Fruit fly (Drosophila melanogaster) whole organism, adult: ENCODE results near the gene CG14569.

Experiments
- CG11617 ChIP-seq: fragments of 200-800 bp; sonication (Bioruptor generic); optimal IDR thresholded peaks from 2 replicates; lab custom pipeline; 2017; ENCODE audit warnings: mild to moderate bottlenecking, missing biosample characterization, missing genetic modification reagents, missing genetic modification characterization
- CG12768 ChIP-seq: fragments of 200-800 bp; sonication (Bioruptor generic); optimal IDR thresholded peaks from 2 replicates; lab custom pipeline; 2017; ENCODE audit warnings: missing biosample characterization, missing genetic modification characterization, mild to moderate bottlenecking, moderate library complexity, missing genetic modification reagents
- CG14711 ChIP-seq: fragments of 200-800 bp; sonication (Bioruptor generic); optimal IDR thresholded peaks from 2 replicates; lab custom pipeline; 2018; ENCODE audit warnings: missing biosample characterization, mild to moderate bottlenecking, missing genetic modification characterization, moderate library complexity
- CG1620 ChIP-seq: fragments of 200-800 bp; sonication (Bioruptor generic); optimal IDR thresholded peaks from 2 replicates; lab custom pipeline; 2016; ENCODE audit warnings: missing biosample characterization, missing genetic modification characterization
- CG33017 ChIP-seq: fragments of 200-800 bp; sonication (Bioruptor generic); optimal IDR thresholded peaks from 2 replicates; lab custom pipeline; 2018; ENCODE audit warnings: missing biosample characterization, mild to moderate bottlenecking, missing genetic modification characterization, moderate library complexity
- Clk ChIP-seq: fragments of 200-800 bp; sonication (Bioruptor generic); optimal IDR thresholded peaks from 2 replicates; lab custom pipeline; 2017; ENCODE audit warnings: missing biosample characterization, missing genetic modification characterization
- Crg-1 ChIP-seq: fragments of 200-800 bp; sonication (Bioruptor generic); optimal IDR thresholded peaks from 2 replicates; lab custom pipeline; 2016; ENCODE audit warnings: missing biosample characterization, missing genetic modification characterization
- Mnt ChIP-seq: fragments of 200-800 bp; sonication (Bioruptor generic); optimal IDR thresholded peaks from 2 replicates; lab custom pipeline; 2016; ENCODE audit warnings: missing biosample characterization, mild to moderate bottlenecking, missing genetic modification characterization
- bab1 ChIP-seq: fragments of 200-800 bp; sonication (Bioruptor generic); optimal IDR thresholded peaks from 3 replicates; lab custom pipeline; 2019; ENCODE audit warnings: missing biosample characterization, mild to moderate bottlenecking, missing genetic modification characterization, moderate library complexity
- cic ChIP-seq: fragments of 200-800 bp; sonication (Bioruptor generic); optimal IDR thresholded peaks from 2 replicates; lab custom pipeline; 2017; ENCODE audit warnings: missing biosample characterization, mild to moderate bottlenecking, missing genetic modification characterization, moderate library complexity
- kay ChIP-seq: fragments of 200-800 bp; sonication (Bioruptor generic); peaks from one replicate; lab custom pipeline; 2016; ENCODE audit warnings: missing biosample characterization, missing genetic modification characterization, borderline replicate concordance
- tj ChIP-seq: fragments of 200-800 bp; sonication (Bioruptor generic); optimal IDR thresholded peaks from 3 replicates; lab custom pipeline; 2017; ENCODE audit warnings: missing biosample characterization, mild to moderate bottlenecking, missing genetic modification characterization, moderate library complexity
- toe ChIP-seq: fragments of 200-800 bp; sonication (Bioruptor generic); optimal IDR thresholded peaks from 2 replicates; lab custom pipeline; 2016; ENCODE audit warnings: missing biosample characterization, missing genetic modification characterization

- no peak for TF ChIP-seq CG11617 (GFP tag; lab: Kevin White, UChicago)
- no peak for TF ChIP-seq bab1 (GFP tag; lab: Kevin White, UChicago)
- TF ChIP-seq toe (GFP tag; lab: Kevin White, UChicago) = no peak
- TF ChIP-seq Clk (GFP tag; lab: Kevin White, UChicago) = no peak
- TF ChIP-seq CG33017 (tag; lab: Kevin White, UChicago) = no peak
- no peak for TF ChIP-seq kay (GFP tag; lab: Kevin White, UChicago)
- TF ChIP-seq Mnt (GFP tag; lab: Kevin White, UChicago) = no peak
- TF ChIP-seq CG12768 (GFP tag; lab: Kevin White, UChicago) = no peak
- TF ChIP-seq cic (GFP tag; lab: Kevin White, UChicago) = no peak
- no peak for TF ChIP-seq CG1620 (GFP tag; lab: Kevin White, UChicago)
- TF ChIP-seq CG14711 (tag; lab: Kevin White, UChicago) = no peak
- no peak for TF ChIP-seq tj
- no peak for TF ChIP-seq Crg-1 (GFP tag; lab: Kevin White, UChicago)
These were observed 12.8 kb upstream of the CG14569 start, which contains the start of gene CG14565 for dm6 chr3L:21744169-21744568.
